Worm (Caenorhabditis elegans): Measurements from ENCODE around the gene nhr-50.

- TF ChIP-seq dmd-4 (tag; optimal IDR thresholded peaks at IDR 0.05; ENCODE audit: borderline replicate concordance) (no peak), pha-4 (tag; optimal IDR thresholded peaks at IDR 0.05) (no peak), fkh-10 (GFP tag; optimal IDR thresholded peaks at IDR 0.05) (no peak), ama-1 (optimal IDR thresholded peaks at IDR 0.05) (no peak), madf-2 (tag; optimal IDR thresholded peaks at IDR 0.05) (no peak), fax-1 (tag; optimal IDR thresholded peaks at IDR 0.05) (no peak), nhr-11 (tag; optimal IDR thresholded peaks at IDR 0.05) (no peak), pha-2 (tag; optimal IDR thresholded peaks at IDR 0.05) (no peak), unc-86 (tag; optimal IDR thresholded peaks at IDR 0.05) (no peak), ttx-3 (tag; optimal IDR thresholded peaks at IDR 0.05) (no peak), elt-2 (tag; optimal IDR thresholded peaks at IDR 0.05) (no peak), C38D4.7 (GFP tag; optimal IDR thresholded peaks at IDR 0.05) (no peak), hlh-30 (tag; optimal IDR thresholded peaks at IDR 0.05; ENCODE audit: insufficient read depth) (no peak), ceh-9 (tag; optimal IDR thresholded peaks at IDR 0.05) (no peak)
These were observed 23.1 kb upstream of the nhr-50 start for ce11 chrV:16023559-16023958.

Measured in whole organism, late embryonic.